Worm (Caenorhabditis elegans): Measurements from ENCODE around the gene F45D3.3.

Gene F45D3.3

DNA sequence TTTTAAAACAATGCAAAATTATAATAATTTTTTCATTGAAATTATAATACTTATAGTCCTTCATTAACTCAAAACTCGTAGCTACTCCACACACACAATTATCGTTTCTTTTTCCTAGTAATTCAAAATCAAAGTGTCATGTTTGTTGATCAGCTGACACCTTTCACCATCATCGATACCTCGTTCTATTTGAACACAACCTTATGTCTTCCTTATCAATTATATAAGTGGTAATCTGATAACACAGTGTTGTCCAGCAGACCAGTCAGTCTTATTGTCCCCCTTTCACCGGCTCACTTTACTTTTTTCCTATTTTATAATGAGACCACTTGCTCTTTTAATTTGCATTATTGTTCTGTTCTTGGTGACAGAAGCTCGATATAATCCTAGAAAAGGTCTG is 37.4 kb downstream of the F45D3.3 start, which contains the start of the genes T28H10.2 and lgmn-1:
T28H10.2 (minus strand) TSS at position 177 of the 400 bp plus-strand sequence.
lgmn-1 (plus strand) TSS at position 284 of the 400 bp plus-strand sequence.
- no peak for TF ChIP-seq zip-4 (GFP tag; optimal IDR thresholded peaks at IDR 0.05)
- no peak for TF ChIP-seq mef-2 (tag; optimal IDR thresholded peaks at IDR 0.05)
- TF ChIP-seq hpl-2 (GFP tag; optimal IDR thresholded peaks at IDR 0.05) = no peak
- peak; percentile 83 for TF ChIP-seq elt-2 (tag; optimal IDR thresholded peaks at IDR 0.05)
- TF ChIP-seq F16B12.6 (tag; optimal IDR thresholded peaks at IDR 0.05) = no peak
- no peak for TF ChIP-seq pqm-1 (tag; optimal IDR thresholded peaks at IDR 0.05)
- TF ChIP-seq snpc-4 (tag; optimal IDR thresholded peaks at IDR 0.05) = no peak
- peak; percentile 44 for TF ChIP-seq lin-14 (GFP tag; optimal IDR thresholded peaks at IDR 0.05)
- TF ChIP-seq zag-1 (tag; optimal IDR thresholded peaks at IDR 0.05) = no peak
- peak in 2 of 6 experiments; percentile 6 to 32 for TF ChIP-seq elt-3 (tag; optimal IDR thresholded peaks at IDR 0.05)
- no peak for TF ChIP-seq jun-1 (tag; optimal IDR thresholded peaks at IDR 0.05)
- peak in 1 of 2 experiments; percentile 6 for TF ChIP-seq lsy-2 (tag; optimal IDR thresholded peaks at IDR 0.05)
- TF ChIP-seq nhr-237 (tag; optimal IDR thresholded peaks at IDR 0.05) = no peak
- TF ChIP-seq lin-35 (GFP tag; optimal IDR thresholded peaks at IDR 0.05) = peak in 1 of 2 experiments; percentile 70
- TF ChIP-seq C04F5.9 (tag; optimal IDR thresholded peaks at IDR 0.05) = no peak
- TF ChIP-seq sptf-1 (tag; optimal IDR thresholded peaks at IDR 0.05) = no peak
- TF ChIP-seq blmp-1 (tag; optimal IDR thresholded peaks at IDR 0.05) = peak; percentile 10
- peak; percentile 29 for TF ChIP-seq nhr-90 (tag; optimal IDR thresholded peaks at IDR 0.05; ENCODE audit: poor library complexity)
- TF ChIP-seq ztf-11 (tag; optimal IDR thresholded peaks at IDR 0.05) = no peak
- no peak for TF ChIP-seq lin-13 (GFP tag; optimal IDR thresholded peaks at IDR 0.05)
- TF ChIP-seq egl-13 (tag; optimal IDR thresholded peaks at IDR 0.05) = no peak
- peak; percentile 34 for TF ChIP-seq nhr-20 (tag; optimal IDR thresholded peaks at IDR 0.05)
- no peak for TF ChIP-seq ceh-88 (GFP tag; IDR thresholded peaks at IDR 0.05)
- peak; percentile 44 for TF ChIP-seq nhr-71 (tag; optimal IDR thresholded peaks at IDR 0.05)

DNA sequence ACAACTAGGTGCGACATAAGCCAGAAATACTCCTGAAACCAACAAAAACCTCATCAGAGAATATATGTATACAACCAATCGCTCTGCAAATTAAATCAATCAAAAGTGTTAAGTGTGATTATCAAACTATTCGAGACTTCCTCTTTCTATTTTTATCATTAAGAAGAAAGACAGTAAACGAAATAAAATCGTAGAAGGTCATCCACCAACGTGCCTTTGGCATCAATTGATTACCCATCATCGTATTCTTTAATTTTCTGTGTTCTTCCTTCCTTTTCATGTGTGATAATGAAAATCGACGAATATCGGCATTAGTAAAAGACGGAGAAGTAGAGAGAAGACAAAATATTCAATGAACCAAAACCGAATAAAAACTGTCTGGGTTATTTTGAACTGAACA is 38.2 kb downstream of the F45D3.3 start:
- TF ChIP-seq ceh-88 (GFP tag; IDR thresholded peaks at IDR 0.05) (no peak), blmp-1 (tag; optimal IDR thresholded peaks at IDR 0.05) (peak; percentile 1), nhr-11 (tag; optimal IDR thresholded peaks at IDR 0.05) (no peak), nhr-47 (tag; optimal IDR thresholded peaks at IDR 0.05) (no peak), nhr-71 (tag; optimal IDR thresholded peaks at IDR 0.05) (peak; percentile 17), fos-1 (tag; optimal IDR thresholded peaks at IDR 0.05) (no peak), nhr-84 (tag; optimal IDR thresholded peaks at IDR 0.05) (no peak), dsc-1 (tag; optimal IDR thresholded peaks at IDR 0.05) (no peak), mep-1 (tag; optimal IDR thresholded peaks at IDR 0.05) (no peak), pax-3 (tag; optimal IDR thresholded peaks at IDR 0.05) (no peak), egl-27 (tag; optimal IDR thresholded peaks at IDR 0.05) (no peak), unc-86 (tag; optimal IDR thresholded peaks at IDR 0.05) (no peak), fkh-4 (tag; optimal IDR thresholded peaks at IDR 0.05; ENCODE audit: borderline replicate concordance) (no peak), lir-3 (tag; optimal IDR thresholded peaks at IDR 0.05; ENCODE audit: poor library complexity) (no peak), lin-13 (GFP tag; optimal IDR thresholded peaks at IDR 0.05) (no peak), snpc-4 (tag; optimal IDR thresholded peaks at IDR 0.05) (no peak), pag-3 (tag; optimal IDR thresholded peaks at IDR 0.05; ENCODE audit: borderline replicate concordance, insufficient read depth) (peak; percentile 61), lsy-2 (tag; optimal IDR thresholded peaks at IDR 0.05) (peak in 1 of 2 experiments; percentile 26), tbx-2 (tag; optimal IDR thresholded peaks at IDR 0.05) (peak; percentile 33), snu-23 (GFP tag; optimal IDR thresholded peaks at IDR 0.05) (peak; percentile 14), nhr-90 (tag; optimal IDR thresholded peaks at IDR 0.05; ENCODE audit: poor library complexity) (no peak), zip-4 (GFP tag; optimal IDR thresholded peaks at IDR 0.05) (no peak), fkh-8 (tag; optimal IDR thresholded peaks at IDR 0.05) (no peak), elt-3 (tag; optimal IDR thresholded peaks at IDR 0.05) (peak in 4 of 6 experiments; percentile 10 to 68 (median 44)), C04F5.9 (tag; optimal IDR thresholded peaks at IDR 0.05) (no peak), efl-1 (optimal IDR thresholded peaks at IDR 0.05) (no peak), efl-1 (GFP tag; optimal IDR thresholded peaks at IDR 0.05 in 1 of 2) (no peak), C34B4.2 (tag; optimal IDR thresholded peaks at IDR 0.05) (no peak), fkh-10 (GFP tag; optimal IDR thresholded peaks at IDR 0.05) (no peak), tlp-1 (tag; optimal IDR thresholded peaks at IDR 0.05) (no peak), nhr-85 (tag) (peak; percentile 80), ces-1 (GFP tag; optimal IDR thresholded peaks at IDR 0.05) (no peak), zag-1 (tag; optimal IDR thresholded peaks at IDR 0.05) (no peak), ztf-4 (tag; optimal IDR thresholded peaks at IDR 0.05) (no peak), dpl-1 (GFP tag; optimal IDR thresholded peaks at IDR 0.05) (no peak), skn-1 (tag; optimal IDR thresholded peaks at IDR 0.05) (no peak), mdl-1 (tag; optimal IDR thresholded peaks at IDR 0.05) (no peak)

Data from whole organism, L1 larva.